Worm (Caenorhabditis elegans): ENCODE measurements around the gene str-6.

str-6 gene

ce11 chrV:15773941-15774340 lies 23.9 kb upstream of the str-6 start:
- TF ChIP-seq crh-2 (tag; optimal IDR thresholded peaks at IDR 0.05) (no peak), F13H6.1 (tag; optimal IDR thresholded peaks at IDR 0.05) (no peak), R02D3.7 (tag; optimal IDR thresholded peaks at IDR 0.05) (no peak), peb-1 (tag; optimal IDR thresholded peaks at IDR 0.05) (no peak), mab-5 (tag; optimal IDR thresholded peaks at IDR 0.05) (no peak), ama-1 (optimal IDR thresholded peaks at IDR 0.05) (no peak), sma-9 (GFP tag; optimal IDR thresholded peaks at IDR 0.05) (peak; percentile 29), sma-9 (tag; optimal IDR thresholded peaks at IDR 0.05) (no peak), egl-27 (tag; optimal IDR thresholded peaks at IDR 0.05) (no peak), fos-1 (tag; optimal IDR thresholded peaks at IDR 0.05) (no peak), dmd-4 (tag; optimal IDR thresholded peaks at IDR 0.05) (no peak), blmp-1 (tag; optimal IDR thresholded peaks at IDR 0.05; ENCODE audit: insufficient read depth) (no peak), lin-39 (tag; optimal IDR thresholded peaks at IDR 0.05) (no peak), nhr-6 (tag; optimal IDR thresholded peaks at IDR 0.05) (no peak), aly-2 (tag; optimal IDR thresholded peaks at IDR 0.05) (no peak), mdl-1 (tag; optimal IDR thresholded peaks at IDR 0.05) (peak in 1 of 2 experiments; percentile 1)

- no peak for TF ChIP-seq nhr-25 (tag; optimal IDR thresholded peaks at IDR 0.05)
- TF ChIP-seq unc-62 (GFP tag; optimal IDR thresholded peaks at IDR 0.05), result no peak
- TF ChIP-seq nhr-237 (tag; optimal IDR thresholded peaks at IDR 0.05), result no peak
- TF ChIP-seq nhr-129 (tag; optimal IDR thresholded peaks at IDR 0.05), result no peak
- no peak for TF ChIP-seq fos-1 (tag; optimal IDR thresholded peaks at IDR 0.05)
These were observed 23.1 kb upstream of the str-6 start, which contains the start of gene nhr-60 for ce11 chrV:15773141-15773540. TSS of gene nhr-60 (minus strand) at chrV:15773241.

DNA sequence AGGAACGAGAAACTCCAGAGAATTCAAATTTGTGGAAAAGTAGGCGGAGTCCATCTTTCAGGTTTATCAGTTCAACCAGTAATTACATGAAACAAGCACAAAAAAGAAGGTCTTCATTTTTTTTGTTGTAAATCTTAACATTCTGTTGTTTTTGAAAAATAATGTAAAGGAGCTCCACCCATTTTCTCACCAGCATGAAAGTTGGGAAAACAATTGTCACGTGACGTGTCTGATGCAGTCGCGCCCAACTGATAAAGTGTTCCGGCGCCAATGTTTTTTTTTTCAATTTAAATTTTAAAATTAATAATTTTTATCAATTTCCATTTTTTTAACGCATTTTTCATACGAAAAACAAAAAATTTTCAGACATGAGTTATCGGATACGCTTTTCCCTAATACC lies 19.0 kb upstream of the str-6 start, which contains the start of gene F57A10.4:
TSS of gene F57A10.4 (plus strand) at position 367 of the 400 bp plus-strand sequence.
- TF ChIP-seq sma-9 (GFP tag; optimal IDR thresholded peaks at IDR 0.05) (no peak), sma-9 (tag; optimal IDR thresholded peaks at IDR 0.05) (no peak), Y55F3AM.14 (GFP tag; optimal IDR thresholded peaks at IDR 0.05) (no peak), elt-3 (tag; optimal IDR thresholded peaks at IDR 0.05) (no peak), nhr-77 (tag; optimal IDR thresholded peaks at IDR 0.05) (no peak), nhr-6 (tag; optimal IDR thresholded peaks at IDR 0.05) (no peak), sem-4 (tag; optimal IDR thresholded peaks at IDR 0.05) (no peak), lsy-2 (tag; optimal IDR thresholded peaks at IDR 0.05) (no peak), peb-1 (tag; optimal IDR thresholded peaks at IDR 0.05) (no peak), skn-1 (tag; optimal IDR thresholded peaks at IDR 0.05) (no peak), dmd-4 (tag; optimal IDR thresholded peaks at IDR 0.05) (no peak), ZK546.5 (tag; optimal IDR thresholded peaks at IDR 0.05) (no peak)

DNA sequence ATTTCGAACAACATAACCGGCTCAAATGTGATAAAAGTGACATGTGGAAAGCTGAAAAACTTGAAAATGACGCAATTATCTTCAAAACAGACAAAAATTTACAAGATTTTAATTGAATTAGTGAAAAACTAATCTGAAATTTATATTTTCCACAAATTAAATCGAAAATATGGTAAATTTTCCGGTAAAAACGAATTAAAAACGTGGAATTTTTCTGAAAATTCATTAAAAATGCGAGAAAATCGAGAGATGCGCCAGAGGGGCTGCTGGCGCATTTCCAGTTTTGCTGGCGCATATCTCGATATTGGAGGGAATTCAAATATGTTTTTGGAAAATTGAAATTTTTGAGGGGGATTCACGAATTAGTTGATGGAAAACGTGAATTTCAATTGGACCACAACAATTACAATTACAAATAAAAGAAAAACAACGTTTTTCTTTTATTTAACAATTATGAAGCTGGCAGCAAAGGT lies 16.1 kb upstream of the str-6 start, which contains the start of the genes haf-3 and F57A10.2:
TSS of gene haf-3 (minus strand) at position 51 of the 473 bp plus-strand sequence.
TSS of gene F57A10.2 (plus strand) at position 454 of the 473 bp plus-strand sequence.
- peak; percentile 68 for TF ChIP-seq nhr-77 (tag; optimal IDR thresholded peaks at IDR 0.05)
- TF ChIP-seq nhr-11 (tag; optimal IDR thresholded peaks at IDR 0.05), result no peak
- no peak for TF ChIP-seq nhr-23 (tag; optimal IDR thresholded peaks at IDR 0.05)
- peak; percentile 96 for TF ChIP-seq C34F6.9 (tag; optimal IDR thresholded peaks at IDR 0.05)
- peak; percentile 87 for TF ChIP-seq nhr-21 (tag; optimal IDR thresholded peaks at IDR 0.05)
- TF ChIP-seq mbf-1 (tag; optimal IDR thresholded peaks at IDR 0.05), result no peak
- peak; percentile 94 for TF ChIP-seq unc-55 (GFP tag; optimal IDR thresholded peaks at IDR 0.05)
- TF ChIP-seq nhr-129 (tag; optimal IDR thresholded peaks at IDR 0.05), result peak; percentile 78
- TF ChIP-seq Y55F3AM.14 (GFP tag; optimal IDR thresholded peaks at IDR 0.05), result peak; percentile 37
- peak; percentile 41 for TF ChIP-seq dmd-4 (tag; optimal IDR thresholded peaks at IDR 0.05)
- no peak for TF ChIP-seq lin-39 (tag; optimal IDR thresholded peaks at IDR 0.05)
- no peak for TF ChIP-seq peb-1 (tag; optimal IDR thresholded peaks at IDR 0.05)
- no peak for TF ChIP-seq elt-1 (tag; optimal IDR thresholded peaks at IDR 0.05)
- TF ChIP-seq lin-13 (GFP tag; optimal IDR thresholded peaks at IDR 0.05), result peak; percentile 92
- TF ChIP-seq egl-27 (tag; optimal IDR thresholded peaks at IDR 0.05), result peak; percentile 92
- TF ChIP-seq nhr-237 (tag; optimal IDR thresholded peaks at IDR 0.05), result peak; percentile 80
- no peak for TF ChIP-seq unc-39 (tag; optimal IDR thresholded peaks at IDR 0.05)
- TF ChIP-seq mab-5 (tag; optimal IDR thresholded peaks at IDR 0.05), result peak; percentile 90
- peak; percentile 81 for TF ChIP-seq nhr-10 (tag; optimal IDR thresholded peaks at IDR 0.05)
- no peak for TF ChIP-seq aly-2 (tag; optimal IDR thresholded peaks at IDR 0.05)
- TF ChIP-seq ZK546.5 (tag; optimal IDR thresholded peaks at IDR 0.05), result no peak
- peak; percentile 64 for TF ChIP-seq lin-11 (tag; optimal IDR thresholded peaks at IDR 0.05)
- TF ChIP-seq ama-1 (optimal IDR thresholded peaks at IDR 0.05), result peak; percentile 60
- no peak for TF ChIP-seq nhr-12 (tag; optimal IDR thresholded peaks at IDR 0.05)
- peak; percentile 84 for TF ChIP-seq nhr-6 (tag; optimal IDR thresholded peaks at IDR 0.05)
- peak; percentile 95 for TF ChIP-seq sma-9 (GFP tag; optimal IDR thresholded peaks at IDR 0.05)
- no peak for TF ChIP-seq sma-9 (tag; optimal IDR thresholded peaks at IDR 0.05)
- no peak for TF ChIP-seq alr-1 (tag; optimal IDR thresholded peaks at IDR 0.05)
- peak; percentile 92 to 96 for TF ChIP-seq lsy-2 (tag; optimal IDR thresholded peaks at IDR 0.05)
- TF ChIP-seq crh-2 (tag; optimal IDR thresholded peaks at IDR 0.05), result peak; percentile 94
- TF ChIP-seq elt-3 (tag; optimal IDR thresholded peaks at IDR 0.05), result no peak
- TF ChIP-seq ztf-4 (tag; optimal IDR thresholded peaks at IDR 0.05), result peak; percentile 84
- peak; percentile 92 for TF ChIP-seq nhr-25 (tag; optimal IDR thresholded peaks at IDR 0.05)
- TF ChIP-seq blmp-1 (tag; optimal IDR thresholded peaks at IDR 0.05; ENCODE audit: insufficient read depth), result peak; percentile 9
- TF ChIP-seq skn-1 (tag; optimal IDR thresholded peaks at IDR 0.05), result no peak
- peak; percentile 72 for TF ChIP-seq R02D3.7 (tag; optimal IDR thresholded peaks at IDR 0.05)
- TF ChIP-seq zag-1 (tag; optimal IDR thresholded peaks at IDR 0.05), result peak; percentile 67
- no peak for TF ChIP-seq ztf-11 (tag; optimal IDR thresholded peaks at IDR 0.05)
- TF ChIP-seq F13H6.1 (tag; optimal IDR thresholded peaks at IDR 0.05), result peak; percentile 91
- peak; percentile 78 for TF ChIP-seq ceh-82 (tag; optimal IDR thresholded peaks at IDR 0.05)
- TF ChIP-seq sem-4 (tag; optimal IDR thresholded peaks at IDR 0.05), result peak; percentile 83
